Worm (Caenorhabditis elegans) whole organism, young adult: ENCODE measurements around the gene bath-23.

Experiments used
- B0019.2 ChIP-seq: fragments of 200-800 bp; sonication (Bioruptor generic); conservative IDR thresholded peaks from 2 replicates; pipeline ENCODE4 v1.3.6; 2022; ENCODE audit warnings: missing genetic modification reagents, missing genetic modification characterization, missing compliant biosample characterization
- B0261.1 ChIP-seq: sonication (generic microtip); optimal IDR thresholded peaks from 2 replicates; lab custom pipeline; 2016; ENCODE audit warnings: mild to moderate bottlenecking, missing genetic modification characterization, moderate library complexity, missing compliant biosample characterization
- D2030.7 ChIP-seq: fragments of 200-800 bp; sonication (Bioruptor generic); IDR thresholded peaks from 2 replicates; pipeline ENCODE4 v1.3.6; 2022; ENCODE audit warnings: missing genetic modification reagents, missing genetic modification characterization, missing compliant biosample characterization
- F22D6.2 ChIP-seq: sonication (generic microtip); optimal IDR thresholded peaks from 2 replicates; lab custom pipeline; 2016; ENCODE audit warnings: mild to moderate bottlenecking, missing genetic modification characterization, missing compliant biosample characterization
- F57C9.4 ChIP-seq: sonication (generic microtip); optimal IDR thresholded peaks from 2 replicates; lab custom pipeline; 2017; ENCODE audit warnings: mild to moderate bottlenecking, missing genetic modification characterization, missing compliant biosample characterization
- K11D2.4 ChIP-seq: fragments of 200-800 bp; sonication (Bioruptor generic); IDR thresholded peaks from 2 replicates; pipeline ENCODE4 v1.3.6; 2022; ENCODE audit warnings: missing genetic modification reagents, missing genetic modification characterization, missing compliant biosample characterization
- Y53G8AR.9 ChIP-seq: fragments of 200-800 bp; sonication (Bioruptor generic); conservative IDR thresholded peaks from 2 replicates; pipeline ENCODE4 v1.3.6; 2022; ENCODE audit warnings: missing genetic modification reagents, missing genetic modification characterization, missing compliant biosample characterization
- Y79H2A.3 ChIP-seq: fragments of 200-800 bp; sonication (Bioruptor generic); conservative IDR thresholded peaks from 2 replicates; pipeline ENCODE4 v1.3.6; 2022; ENCODE audit warnings: missing genetic modification reagents, missing genetic modification characterization, missing compliant biosample characterization
- Y95B8A.8 ChIP-seq: fragments of 200-800 bp; sonication (Bioruptor generic); IDR thresholded peaks from 2 replicates; pipeline ENCODE4 v1.3.6; 2022; ENCODE audit warnings: missing genetic modification reagents, missing genetic modification characterization, missing compliant biosample characterization
- ZK185.1 ChIP-seq: sonication (generic microtip); optimal IDR thresholded peaks from 2 replicates; lab custom pipeline; 2016; ENCODE audit warnings: mild to moderate bottlenecking, missing genetic modification characterization, missing compliant biosample characterization; ENCODE audit not compliant: poor library complexity, severe bottlenecking
- akir-1 ChIP-seq: fragments of 200-800 bp; sonication (Bioruptor generic); optimal IDR thresholded peaks from 2 replicates; lab custom pipeline; 2018; ENCODE audit warnings: mild to moderate bottlenecking, missing genetic modification characterization, moderate library complexity, missing compliant biosample characterization
- aptf-3 ChIP-seq: fragments of 200-800 bp; sonication (Bioruptor generic); IDR thresholded peaks from 2 replicates; pipeline ENCODE4 v1.3.6; 2022; ENCODE audit warnings: missing genetic modification characterization, missing compliant biosample characterization
- athp-1 ChIP-seq: sonication (generic microtip); optimal IDR thresholded peaks from 2 replicates; lab custom pipeline; 2017; ENCODE audit warnings: mild to moderate bottlenecking, missing genetic modification characterization, missing compliant biosample characterization
- attf-3 ChIP-seq: fragments of 200-800 bp; sonication (Bioruptor generic); conservative IDR thresholded peaks from 2 replicates; pipeline ENCODE4 v1.3.6; 2022; ENCODE audit warnings: missing genetic modification reagents, missing genetic modification characterization, missing compliant biosample characterization
- attf-5 ChIP-seq: fragments of 200-800 bp; sonication (Bioruptor generic); optimal IDR thresholded peaks from 2 replicates; lab custom pipeline; 2018; ENCODE audit warnings: mild to moderate bottlenecking, missing genetic modification characterization, missing compliant biosample characterization
- cebp-1 ChIP-seq, 2 experiments: fragments of 200-800 bp in 1 of 2; sonication (Bioruptor generic) in 1 of 2; sonication (generic microtip) in 1 of 2; IDR thresholded peaks in 1 of 2; optimal IDR thresholded peaks in 1 of 2; 2 replicates each; pipeline versions ENCODE4 v1.3.6 to Lab custom; 2017 to 2022; ENCODE audit warnings: missing compliant biosample characterization in 2 of 2, missing genetic modification characterization in 2 of 2, mild to moderate bottlenecking in 1 of 2, missing genetic modification reagents in 1 of 2, moderate library complexity in 1 of 2
- ceh-91 ChIP-seq: fragments of 200-800 bp; sonication (Bioruptor generic); IDR thresholded peaks from 2 replicates; pipeline ENCODE4 v1.3.6; 2022; ENCODE audit warnings: missing genetic modification reagents, missing genetic modification characterization, missing compliant biosample characterization
- dox-1 ChIP-seq: fragments of 200-800 bp; sonication (Bioruptor generic); IDR thresholded peaks from 2 replicates; pipeline ENCODE4 v1.3.6; 2022; ENCODE audit warnings: missing genetic modification reagents, missing genetic modification characterization, missing compliant biosample characterization
- dpff-1 ChIP-seq: sonication (generic microtip); optimal IDR thresholded peaks from 2 replicates; lab custom pipeline; 2017; ENCODE audit warnings: mild to moderate bottlenecking, missing genetic modification characterization, missing compliant biosample characterization
- dpl-1 ChIP-seq: fragments of 150-350 bp; optimal IDR thresholded peaks from 2 replicates; lab custom pipeline; 2014; ENCODE audit warnings: missing biosample characterization, missing genetic modification reagents, missing genetic modification characterization
- egl-18 ChIP-seq: fragments of 200-800 bp; sonication (Bioruptor generic); IDR thresholded peaks from 2 replicates; pipeline ENCODE4 v1.3.6; 2022; ENCODE audit warnings: missing genetic modification reagents, missing genetic modification characterization, missing compliant biosample characterization
- egrh-3 ChIP-seq: fragments of 200-800 bp; sonication (Bioruptor generic); IDR thresholded peaks from 2 replicates; pipeline ENCODE4 v1.3.6; 2022; ENCODE audit warnings: missing genetic modification reagents, missing genetic modification characterization, missing compliant biosample characterization
- ekl-4 ChIP-seq: fragments of 200-800 bp; sonication (Bioruptor generic); IDR thresholded peaks from 2 replicates; pipeline ENCODE4 v1.3.6; 2022; ENCODE audit warnings: missing genetic modification reagents, missing genetic modification characterization, missing compliant biosample characterization
- fkh-3 ChIP-seq: sonication (generic microtip); optimal IDR thresholded peaks from 2 replicates; lab custom pipeline; 2016; ENCODE audit warnings: mild to moderate bottlenecking, missing genetic modification characterization, missing compliant biosample characterization
- him-1 ChIP-seq: sonication (generic microtip); optimal IDR thresholded peaks from 2 replicates; lab custom pipeline; 2016; ENCODE audit warnings: missing genotype, missing genetic modification reagents, missing genetic modification characterization, missing compliant biosample characterization
- hlh-26 ChIP-seq: fragments of 200-800 bp; sonication (Bioruptor generic); conservative IDR thresholded peaks from 2 replicates; pipeline ENCODE4 v1.3.6; 2022; ENCODE audit warnings: missing genetic modification reagents, missing genetic modification characterization, missing compliant biosample characterization
- hmg-1.2 ChIP-seq: fragments of 200-800 bp; sonication (Bioruptor generic); IDR thresholded peaks from 2 replicates; pipeline ENCODE4 v1.3.6; 2022; ENCODE audit warnings: missing genetic modification reagents, missing genetic modification characterization, missing compliant biosample characterization
- lin-26 ChIP-seq: fragments of 200-800 bp; sonication (Bioruptor generic); IDR thresholded peaks from 2 replicates; pipeline ENCODE4 v1.3.6; 2022; ENCODE audit warnings: missing genetic modification reagents, missing genetic modification characterization, missing compliant biosample characterization
- lin-54 ChIP-seq: fragments of 200-800 bp; sonication (Bioruptor generic); optimal IDR thresholded peaks from 2 replicates; lab custom pipeline; 2018; ENCODE audit warnings: mild to moderate bottlenecking, missing genetic modification characterization, missing compliant biosample characterization
- lir-1 ChIP-seq: fragments of 200-800 bp; sonication (Bioruptor generic); conservative IDR thresholded peaks from 2 replicates; pipeline ENCODE4 v1.3.6; 2022; ENCODE audit warnings: missing genetic modification reagents, missing genetic modification characterization, missing compliant biosample characterization
- lsl-1 ChIP-seq: fragments of 200-800 bp; sonication (Bioruptor generic); optimal IDR thresholded peaks from 2 replicates; lab custom pipeline; 2018; ENCODE audit warnings: mild to moderate bottlenecking, missing genetic modification characterization, moderate library complexity, missing compliant biosample characterization
- lsy-27 ChIP-seq: sonication (generic microtip); optimal IDR thresholded peaks from 2 replicates; lab custom pipeline; 2017; ENCODE audit warnings: missing genetic modification characterization, mild to moderate bottlenecking, missing compliant biosample characterization, antibody characterized with exemption, missing genotype, borderline replicate concordance; ENCODE audit not compliant: insufficient read depth
- madf-3 ChIP-seq: fragments of 200-800 bp; sonication (Bioruptor generic); IDR thresholded peaks from 2 replicates; pipeline ENCODE4 v1.3.6; 2022; ENCODE audit warnings: missing genetic modification reagents, missing genetic modification characterization, missing compliant biosample characterization
- madf-6 ChIP-seq: fragments of 200-800 bp; sonication (Bioruptor generic); IDR thresholded peaks from 2 replicates; pipeline ENCODE4 v1.3.6; 2022; ENCODE audit warnings: missing genetic modification reagents, missing genetic modification characterization, missing compliant biosample characterization
- madf-8 ChIP-seq: fragments of 200-800 bp; sonication (Bioruptor generic); conservative IDR thresholded peaks from 2 replicates; pipeline ENCODE4 v1.3.6; 2022; ENCODE audit warnings: missing genetic modification reagents, missing genetic modification characterization, missing compliant biosample characterization
- nhr-80 ChIP-seq: sonication (generic microtip); optimal IDR thresholded peaks from 2 replicates; lab custom pipeline; 2016; ENCODE audit warnings: missing genetic modification characterization, missing compliant biosample characterization
- sdz-38 ChIP-seq: sonication (generic microtip); optimal IDR thresholded peaks from 2 replicates; lab custom pipeline; 2016; ENCODE audit warnings: missing genotype, missing genetic modification characterization, missing compliant biosample characterization
- snpc-1.1 ChIP-seq: sonication (generic microtip); optimal IDR thresholded peaks from 2 replicates; lab custom pipeline; 2017; ENCODE audit warnings: missing genetic modification characterization, mild to moderate bottlenecking, missing compliant biosample characterization, antibody characterized with exemption, moderate library complexity, missing genotype, missing genetic modification reagents; ENCODE audit not compliant: insufficient read depth
- tbx-9 ChIP-seq: sonication (generic microtip); optimal IDR thresholded peaks from 2 replicates; lab custom pipeline; 2016; ENCODE audit warnings: borderline replicate concordance, missing genetic modification characterization, inconsistent platforms, missing compliant biosample characterization
- unc-62 ChIP-seq: fragments of 150-350 bp; optimal IDR thresholded peaks from 2 replicates; lab custom pipeline; 2014; ENCODE audit warnings: missing biosample characterization, missing genetic modification reagents, missing genetic modification characterization
- zfh-2 ChIP-seq: fragments of 200-800 bp; sonication (Bioruptor generic); conservative IDR thresholded peaks from 2 replicates; pipeline ENCODE4 v1.3.6; 2022; ENCODE audit warnings: missing genetic modification reagents, missing genetic modification characterization, missing compliant biosample characterization
- ztf-25 ChIP-seq: fragments of 200-800 bp; sonication (Bioruptor generic); IDR thresholded peaks from 2 replicates; pipeline ENCODE4 v1.3.6; 2022; ENCODE audit warnings: missing genetic modification reagents, missing genetic modification characterization, missing compliant biosample characterization

bath-23 gene

ce11 chrII:3340818-3341217 is 30.3 kb upstream of the bath-23 start:
- TF ChIP-seq sdz-38 (no peak), dpff-1 (tag; lab: Kevin White, UChicago) (no peak), egrh-3 (peak; percentile 73), attf-5 (GFP tag; lab: Kevin White, UChicago) (no peak), zfh-2 (peak; percentile 72), Y79H2A.3 (no peak), aptf-3 (GFP tag; lab: Robert Waterston, UW) (no peak), Y95B8A.8 (GFP tag; lab: Robert Waterston, UW) (0 out of 2 replicates have a peak, but pooled peaks have one; percentile 18)

- TF ChIP-seq fkh-3: no peak
- peak; percentile 68 for TF ChIP-seq lsl-1
- TF ChIP-seq tbx-9: no peak
- no peak for TF ChIP-seq athp-1 (tag; lab: Kevin White, UChicago)
- TF ChIP-seq madf-3 (GFP tag; lab: Robert Waterston, UW): 0 out of 2 replicates have a peak, but pooled peaks have one; percentile 21
These were observed 29.1 kb upstream of the bath-23 start, which contains the start of gene F14D2.11 for ce11 chrII:3341989-3342388. Gene F14D2.11 (minus strand): TSS chrII:3342089.

ce11 chrII:3343714-3344113 is 27.4 kb upstream of the bath-23 start, which contains the start of gene F14D2.15:
Gene F14D2.15 (minus strand): TSS chrII:3343814.
- TF ChIP-seq K11D2.4 (GFP tag; lab: Robert Waterston, UW) (no peak), F22D6.2 (tag; lab: Kevin White, UChicago) (no peak), ekl-4 (GFP tag; lab: Robert Waterston, UW) (no peak), lin-26 (GFP tag; lab: Robert Waterston, UW) (no peak), lsl-1 (no peak), fkh-3 (no peak), hmg-1.2 (no peak), egl-18 (GFP tag; lab: Robert Waterston, UW) (no peak), dox-1 (GFP tag; lab: Robert Waterston, UW) (no peak), ztf-25 (GFP tag; lab: Robert Waterston, UW) (no peak), madf-8 (no peak)

- TF ChIP-seq lsl-1 (peak; percentile 72), lir-1 (GFP tag; lab: Robert Waterston, UW) (no peak), D2030.7 (peak; percentile 36; the same call in 1 of the 2 replicates), madf-6 (GFP tag; lab: Robert Waterston, UW) (peak; percentile 54; the same call in 1 of the 2 replicates)
These were observed 26.2 kb upstream of the bath-23 start, which contains the start of gene bath-28 for ce11 chrII:3344917-3345316. Gene bath-28 (minus strand): TSS chrII:3344967.

- peak; percentile 81 for TF ChIP-seq lsl-1
- TF ChIP-seq attf-3 (GFP tag; lab: Robert Waterston, UW): no peak
- no peak for TF ChIP-seq nhr-80
- no peak for TF ChIP-seq ZK185.1 (tag; lab: Kevin White, UChicago)
- no peak for TF ChIP-seq aptf-3 (GFP tag; lab: Robert Waterston, UW)
- TF ChIP-seq lsy-27 (tag; lab: Kevin White, UChicago): no peak
- no peak for TF ChIP-seq B0261.1 (tag; lab: Kevin White, UChicago)
- TF ChIP-seq F57C9.4: no peak
- 0 out of 2 replicates have a peak, but pooled peaks have one; percentile 24 for TF ChIP-seq ceh-91 (GFP tag; lab: Robert Waterston, UW)
- TF ChIP-seq D2030.7: peak; percentile 40
- TF ChIP-seq unc-62 (GFP tag; lab: Kevin White, UChicago): no peak
- TF ChIP-seq B0019.2: no peak
- TF ChIP-seq cebp-1 (GFP tag; IDR thresholded peaks at IDR 0.05; lab: Robert Waterston, UW): no peak
- TF ChIP-seq cebp-1 (tag; optimal IDR thresholded peaks at IDR 0.05; lab: Kevin White, UChicago): no peak
- TF ChIP-seq snpc-1.1 (tag; lab: Kevin White, UChicago): peak; percentile 13
- TF ChIP-seq Y53G8AR.9 (GFP tag; lab: Robert Waterston, UW): no peak
- no peak for TF ChIP-seq lin-54 (GFP tag; lab: Kevin White, UChicago)
- no peak for TF ChIP-seq dpl-1 (GFP tag; lab: Kevin White, UChicago)
- TF ChIP-seq akir-1 (GFP tag; lab: Kevin White, UChicago): no peak
- no peak for TF ChIP-seq hlh-26 (GFP tag; lab: Robert Waterston, UW)
- TF ChIP-seq him-1 (tag; lab: Kevin White, UChicago): no peak
These were observed 24.8 kb upstream of the bath-23 start, which contains the start of gene bath-30 for ce11 chrII:3346328-3346780. Gene bath-30 (minus strand): TSS chrII:3346378.
